Worm (Caenorhabditis elegans) whole organism, young adult: ENCODE data around the gene bcc-1.

Experiments
- B0019.2 ChIP-seq: fragments of 200-800 bp; sonication (Bioruptor generic); conservative IDR thresholded peaks from 2 replicates; pipeline ENCODE4 v1.3.6; 2022; ENCODE audit warnings: missing genetic modification reagents, missing genetic modification characterization, missing compliant biosample characterization
- C17E4.6 ChIP-seq: fragments of 200-800 bp; sonication (Bioruptor generic); IDR thresholded peaks from 2 replicates; pipeline ENCODE4 v1.3.6; 2022; ENCODE audit warnings: missing genetic modification reagents, missing genetic modification characterization, missing compliant biosample characterization
- F23B12.7 ChIP-seq: sonication (generic microtip); optimal IDR thresholded peaks from 2 replicates; lab custom pipeline; 2017; ENCODE audit warnings: missing genetic modification characterization, mild to moderate bottlenecking, missing compliant biosample characterization, antibody characterized with exemption, moderate library complexity; ENCODE audit not compliant: insufficient read depth
- F33H1.4 ChIP-seq: fragments of 200-800 bp; sonication (Bioruptor generic); IDR thresholded peaks from 2 replicates; pipeline ENCODE4 v1.3.6; 2022; ENCODE audit warnings: missing genetic modification reagents, missing genetic modification characterization, missing compliant biosample characterization
- F39B2.1 ChIP-seq: fragments of 200-800 bp; sonication (Bioruptor generic); IDR thresholded peaks from 2 replicates; pipeline ENCODE4 v1.3.6; 2022; ENCODE audit warnings: missing genetic modification reagents, missing genetic modification characterization, missing compliant biosample characterization
- F55B11.4 ChIP-seq: sonication (generic microtip); optimal IDR thresholded peaks from 2 replicates; lab custom pipeline; 2016; ENCODE audit warnings: missing compliant biosample characterization, missing genetic modification characterization, borderline replicate concordance; ENCODE audit not compliant: insufficient read depth
- F57A8.1 ChIP-seq: fragments of 200-800 bp; sonication (Bioruptor generic); optimal IDR thresholded peaks from 2 replicates; lab custom pipeline; 2018; ENCODE audit warnings: mild to moderate bottlenecking, missing genetic modification characterization, moderate library complexity, missing compliant biosample characterization
- K11D2.4 ChIP-seq: fragments of 200-800 bp; sonication (Bioruptor generic); IDR thresholded peaks from 2 replicates; pipeline ENCODE4 v1.3.6; 2022; ENCODE audit warnings: missing genetic modification reagents, missing genetic modification characterization, missing compliant biosample characterization
- Y53F4B.3 ChIP-seq: fragments of 200-800 bp; sonication (Bioruptor generic); IDR thresholded peaks from 2 replicates; pipeline ENCODE4 v1.3.6; 2022; ENCODE audit warnings: missing genetic modification reagents, missing genetic modification characterization, missing compliant biosample characterization
- ceh-100 ChIP-seq: fragments of 200-800 bp; sonication (Bioruptor generic); IDR thresholded peaks from 2 replicates; pipeline ENCODE4 v1.3.6; 2022; ENCODE audit warnings: missing genetic modification reagents, missing genetic modification characterization, missing compliant biosample characterization
- ceh-79 ChIP-seq: sonication (generic microtip); optimal IDR thresholded peaks from 2 replicates; lab custom pipeline; 2017; ENCODE audit warnings: mild to moderate bottlenecking, missing genetic modification characterization, missing compliant biosample characterization
- dpl-1 ChIP-seq: fragments of 150-350 bp; optimal IDR thresholded peaks from 2 replicates; lab custom pipeline; 2014; ENCODE audit warnings: missing biosample characterization, missing genetic modification reagents, missing genetic modification characterization
- fkh-3 ChIP-seq: sonication (generic microtip); optimal IDR thresholded peaks from 2 replicates; lab custom pipeline; 2016; ENCODE audit warnings: mild to moderate bottlenecking, missing genetic modification characterization, missing compliant biosample characterization
- hlh-12 ChIP-seq: sonication (generic microtip); optimal IDR thresholded peaks from 2 replicates; lab custom pipeline; 2016; ENCODE audit warnings: missing genetic modification characterization, missing compliant biosample characterization
- hlh-26 ChIP-seq: fragments of 200-800 bp; sonication (Bioruptor generic); conservative IDR thresholded peaks from 2 replicates; pipeline ENCODE4 v1.3.6; 2022; ENCODE audit warnings: missing genetic modification reagents, missing genetic modification characterization, missing compliant biosample characterization
- hmg-1.2 ChIP-seq: fragments of 200-800 bp; sonication (Bioruptor generic); IDR thresholded peaks from 2 replicates; pipeline ENCODE4 v1.3.6; 2022; ENCODE audit warnings: missing genetic modification reagents, missing genetic modification characterization, missing compliant biosample characterization
- hrde-1 ChIP-seq: sonication (generic microtip); optimal IDR thresholded peaks from 2 replicates; lab custom pipeline; 2016; ENCODE audit warnings: missing genetic modification characterization, mild to moderate bottlenecking, missing compliant biosample characterization, moderate library complexity, missing genotype, missing genetic modification reagents, borderline replicate concordance
- lag-1 ChIP-seq: fragments of 200-800 bp; sonication (Bioruptor generic); IDR thresholded peaks from 2 replicates; pipeline ENCODE4 v1.3.6; 2022; ENCODE audit warnings: missing genetic modification reagents, missing genetic modification characterization, missing compliant biosample characterization
- let-526 ChIP-seq: fragments of 200-800 bp; sonication (Bioruptor generic); IDR thresholded peaks from 2 replicates; pipeline ENCODE4 v1.3.6; 2022; ENCODE audit warnings: missing genetic modification reagents, missing genetic modification characterization, missing compliant biosample characterization
- lsl-1 ChIP-seq: fragments of 200-800 bp; sonication (Bioruptor generic); optimal IDR thresholded peaks from 2 replicates; lab custom pipeline; 2018; ENCODE audit warnings: mild to moderate bottlenecking, missing genetic modification characterization, moderate library complexity, missing compliant biosample characterization
- lsy-27 ChIP-seq: sonication (generic microtip); optimal IDR thresholded peaks from 2 replicates; lab custom pipeline; 2017; ENCODE audit warnings: missing genetic modification characterization, mild to moderate bottlenecking, missing compliant biosample characterization, antibody characterized with exemption, missing genotype, borderline replicate concordance; ENCODE audit not compliant: insufficient read depth
- madf-3 ChIP-seq: fragments of 200-800 bp; sonication (Bioruptor generic); IDR thresholded peaks from 2 replicates; pipeline ENCODE4 v1.3.6; 2022; ENCODE audit warnings: missing genetic modification reagents, missing genetic modification characterization, missing compliant biosample characterization
- madf-6 ChIP-seq: fragments of 200-800 bp; sonication (Bioruptor generic); IDR thresholded peaks from 2 replicates; pipeline ENCODE4 v1.3.6; 2022; ENCODE audit warnings: missing genetic modification reagents, missing genetic modification characterization, missing compliant biosample characterization
- mel-28 ChIP-seq: sonication (generic microtip); optimal IDR thresholded peaks from 2 replicates; lab custom pipeline; 2016; ENCODE audit warnings: borderline replicate concordance, mild to moderate bottlenecking, missing genetic modification characterization, missing compliant biosample characterization
- nfya-2 ChIP-seq: fragments of 200-800 bp; sonication (Bioruptor generic); IDR thresholded peaks from 2 replicates; pipeline ENCODE4 v1.3.6; 2022; ENCODE audit warnings: missing genetic modification reagents, missing genetic modification characterization, missing compliant biosample characterization
- nhr-90 ChIP-seq: sonication (generic microtip); optimal IDR thresholded peaks from 2 replicates; lab custom pipeline; 2016; ENCODE audit warnings: missing genotype, mild to moderate bottlenecking, missing genetic modification characterization, missing compliant biosample characterization
- rcor-1 ChIP-seq: fragments of 200-800 bp; sonication (Bioruptor generic); IDR thresholded peaks from 2 replicates; pipeline ENCODE4 v1.3.6; 2022; ENCODE audit warnings: missing genetic modification reagents, missing genetic modification characterization, missing compliant biosample characterization
- sdz-38 ChIP-seq: sonication (generic microtip); optimal IDR thresholded peaks from 2 replicates; lab custom pipeline; 2016; ENCODE audit warnings: missing genotype, missing genetic modification characterization, missing compliant biosample characterization
- snpc-3.4 ChIP-seq: sonication (generic microtip); optimal IDR thresholded peaks from 2 replicates; lab custom pipeline; 2017; ENCODE audit warnings: missing genetic modification characterization, mild to moderate bottlenecking, missing compliant biosample characterization, antibody characterized with exemption, moderate library complexity, missing genotype, missing genetic modification reagents
- snpc-4 ChIP-seq, 5 experiments: fragments of 150-350 bp in 1 of 5; sonication (generic microtip) in 4 of 5; optimal IDR thresholded peaks; 2 replicates each; lab custom pipeline; 2014 to 2018; ENCODE audit warnings: missing genetic modification characterization in 5 of 5, missing biosample characterization in 3 of 5, antibody characterized with exemption in 2 of 5, mild to moderate bottlenecking in 2 of 5, missing compliant biosample characterization in 2 of 5, missing genotype in 2 of 5, moderate library complexity in 2 of 5, missing genetic modification reagents in 1 of 5
- tbx-9 ChIP-seq: sonication (generic microtip); optimal IDR thresholded peaks from 2 replicates; lab custom pipeline; 2016; ENCODE audit warnings: borderline replicate concordance, missing genetic modification characterization, inconsistent platforms, missing compliant biosample characterization
- unc-62 ChIP-seq: fragments of 150-350 bp; optimal IDR thresholded peaks from 2 replicates; lab custom pipeline; 2014; ENCODE audit warnings: missing biosample characterization, missing genetic modification reagents, missing genetic modification characterization
- ztf-22 ChIP-seq: fragments of 200-800 bp; sonication (Bioruptor generic); optimal IDR thresholded peaks from 2 replicates; lab custom pipeline; 2018; ENCODE audit warnings: mild to moderate bottlenecking, missing genetic modification characterization, moderate library complexity, missing compliant biosample characterization
- ztf-28 ChIP-seq: fragments of 200-800 bp; sonication (Bioruptor generic); IDR thresholded peaks from 2 replicates; pipeline ENCODE4 v1.3.6; 2022; ENCODE audit warnings: missing genetic modification reagents, missing genetic modification characterization, missing compliant biosample characterization

The bcc-1 gene

DNA sequence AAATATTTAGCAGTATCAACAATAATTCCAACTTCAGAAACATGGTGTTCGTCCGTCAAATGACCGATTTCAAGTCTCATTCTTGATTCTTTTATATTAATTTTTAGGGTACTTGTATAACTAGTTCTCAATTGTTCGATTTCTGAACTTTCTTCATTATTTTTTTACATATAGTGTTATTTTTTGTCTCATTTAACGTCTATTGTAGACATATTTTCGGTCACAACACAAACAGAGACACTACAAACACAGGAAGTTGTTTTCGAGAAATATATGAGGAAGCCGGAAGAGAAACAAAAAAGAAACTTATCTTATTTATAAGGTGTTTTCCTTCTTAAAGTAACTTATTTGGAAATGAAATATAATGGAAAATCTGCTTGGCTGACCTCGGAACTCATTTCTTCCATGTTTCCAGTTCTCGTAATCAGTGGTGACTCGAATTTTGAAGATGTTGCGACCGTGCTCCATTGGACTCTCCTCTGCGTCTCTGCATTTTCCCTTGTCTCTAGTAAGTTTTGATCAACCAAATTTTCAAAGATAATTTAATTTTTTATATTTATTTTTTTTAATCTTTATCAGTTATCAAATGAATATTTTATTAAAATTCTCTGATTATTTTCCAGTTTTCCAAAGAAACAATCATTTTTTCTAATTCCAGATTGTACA, 38.6 kb downstream of the bcc-1 start, which contains the start of the genes F36H1.12 and lin-3 (continued):
- TF ChIP-seq K11D2.4 (GFP tag; lab: Robert Waterston, UW) (no peak), hlh-12 (tag; lab: Kevin White, UChicago) (no peak), unc-62 (no peak), ztf-22 (GFP tag; lab: Kevin White, UChicago) (no peak), F33H1.4 (GFP tag; lab: Robert Waterston, UW) (peak; percentile 51; the same call in 1 of the 2 replicates), rcor-1 (GFP tag; lab: Robert Waterston, UW) (0 out of 2 replicates have a peak, but pooled peaks have one; percentile 25), F55B11.4 (tag; lab: Kevin White, UChicago) (no peak), hmg-1.2 (GFP tag; lab: Robert Waterston, UW) (peak; percentile 91), F39B2.1 (no peak), lsl-1 (GFP tag; lab: Kevin White, UChicago) (peak; percentile 60), madf-3 (GFP tag; lab: Robert Waterston, UW) (no peak), Y53F4B.3 (GFP tag; lab: Robert Waterston, UW) (no peak), nfya-2 (no peak), fkh-3 (no peak), tbx-9 (tag; lab: Kevin White, UChicago) (no peak), madf-6 (GFP tag; lab: Robert Waterston, UW) (peak; percentile 56; the same call in 1 of the 2 replicates), snpc-3.4 (no peak), sdz-38 (tag; lab: Kevin White, UChicago) (no peak), mel-28 (tag; lab: Kevin White, UChicago) (no peak)

DNA sequence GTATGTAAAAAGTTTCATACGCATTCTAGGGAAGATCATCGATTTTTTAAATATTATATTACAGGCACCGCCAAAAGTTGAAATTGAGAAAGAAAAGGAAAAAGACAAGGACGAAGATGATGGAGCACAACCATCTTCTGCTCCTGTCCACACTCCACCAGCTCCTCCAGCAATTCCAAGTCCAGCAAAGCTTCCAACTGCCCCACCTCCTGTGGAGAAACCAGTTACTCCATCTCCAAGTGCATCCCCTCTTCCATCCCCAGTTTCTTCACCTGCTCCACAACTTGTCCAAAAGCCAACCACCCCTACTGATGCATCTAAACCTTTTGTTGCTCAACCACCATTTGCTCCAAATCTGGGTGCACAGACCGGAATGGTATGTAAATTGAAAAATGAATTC, 40.4 kb downstream of the bcc-1 start:
- TF ChIP-seq mel-28 (tag; lab: Kevin White, UChicago) (no peak), hlh-26 (GFP tag; lab: Robert Waterston, UW) (no peak), lag-1 (GFP tag; lab: Robert Waterston, UW) (no peak), F57A8.1 (no peak), ztf-28 (GFP tag; lab: Robert Waterston, UW) (no peak), lsl-1 (GFP tag; lab: Kevin White, UChicago) (no peak), C17E4.6 (GFP tag; lab: Robert Waterston, UW) (no peak), hrde-1 (tag; lab: Kevin White, UChicago) (no peak), rcor-1 (GFP tag; lab: Robert Waterston, UW) (no peak), snpc-4 (GFP tag; optimal IDR thresholded peaks at IDR 0.05; lab: Kevin White, UChicago) (no peak), snpc-4 (tag; optimal IDR thresholded peaks at IDR 0.05; lab: Kevin White, UChicago) (no peak), ceh-79 (tag; lab: Kevin White, UChicago) (no peak), ceh-100 (no peak), nhr-90 (no peak), F23B12.7 (no peak), dpl-1 (GFP tag; lab: Kevin White, UChicago) (no peak), F33H1.4 (GFP tag; lab: Robert Waterston, UW) (no peak), B0019.2 (GFP tag; lab: Robert Waterston, UW) (no peak), let-526 (GFP tag; lab: Robert Waterston, UW) (no peak), lsy-27 (tag; lab: Kevin White, UChicago) (no peak)
